Worm (Caenorhabditis elegans): ENCODE results near the gene T15B12.2.

Gene T15B12.2

DNA sequence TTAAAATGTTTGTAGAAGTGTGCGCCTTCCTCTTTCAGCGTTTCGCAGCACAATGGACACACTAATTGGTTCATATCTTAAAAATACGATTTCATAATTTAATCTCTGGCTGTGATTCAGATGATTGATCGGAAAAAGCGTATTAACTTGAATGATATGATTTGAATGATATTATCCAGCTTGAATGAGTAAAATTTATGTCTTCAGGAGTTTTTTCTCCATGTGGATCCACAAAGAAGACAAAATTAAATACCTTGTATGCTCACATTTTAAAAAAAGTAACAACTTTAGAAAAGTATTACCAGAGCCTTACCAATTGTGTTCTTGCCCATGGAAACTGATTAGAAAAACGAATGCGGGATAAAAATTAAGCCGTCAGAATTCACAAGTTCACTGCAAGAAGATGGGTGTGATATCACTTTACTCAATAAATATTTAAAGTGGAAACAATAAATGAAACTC, 28.3 kb downstream of the T15B12.2 start, which contains the start of gene ztf-8:
Gene ztf-8 (minus strand): TSS at position 76 of the 462 bp plus-strand sequence.
- TF ChIP-seq W03F9.2 (tag; optimal IDR thresholded peaks at IDR 0.05) (no peak), him-1 (tag; optimal IDR thresholded peaks at IDR 0.05) (no peak), dao-5 (tag; optimal IDR thresholded peaks at IDR 0.05) (no peak)

DNA sequence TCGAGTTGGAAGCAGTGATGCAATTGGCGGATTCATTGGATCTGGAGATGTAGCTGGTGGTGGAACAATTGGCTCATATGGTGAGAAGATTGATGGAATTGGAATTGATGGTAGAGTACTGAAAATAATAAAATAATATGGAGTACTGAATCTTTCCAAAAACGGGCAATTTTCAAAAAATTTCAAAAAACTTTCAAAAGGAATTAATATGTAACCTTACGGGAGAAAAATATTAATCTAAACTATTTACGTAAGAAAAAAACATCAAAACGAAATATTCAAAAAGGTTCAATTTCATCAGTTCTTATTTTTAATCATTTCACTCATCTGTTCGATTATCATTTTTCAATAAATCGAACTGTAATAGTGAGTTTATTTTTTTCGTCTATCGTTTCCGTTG, 31.9 kb downstream of the T15B12.2 start, which contains the start of gene ZC395.4:
Gene ZC395.4 (plus strand): TSS at position 301 of the 400 bp plus-strand sequence.
- TF ChIP-seq W03F9.2 (tag; optimal IDR thresholded peaks at IDR 0.05) (no peak), dao-5 (tag; optimal IDR thresholded peaks at IDR 0.05) (no peak), him-1 (tag; optimal IDR thresholded peaks at IDR 0.05) (no peak)

DNA sequence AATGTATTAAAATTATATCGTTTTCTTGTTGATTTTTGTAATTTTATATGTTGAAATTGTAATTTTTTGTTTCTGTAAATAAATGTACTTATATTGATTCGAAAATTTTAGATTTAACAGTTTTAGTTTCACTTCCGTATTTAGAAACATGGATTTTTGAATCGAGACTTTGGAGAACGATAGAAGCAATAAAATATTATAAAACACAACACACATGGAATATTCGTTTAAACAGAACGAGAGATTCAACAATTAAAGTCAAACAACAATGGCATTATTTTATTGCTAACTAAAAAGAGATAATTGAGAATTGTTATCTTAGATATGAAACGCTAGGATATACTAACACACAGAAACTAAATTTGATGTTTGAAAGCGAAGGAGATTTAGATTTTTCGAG, 33.2 kb downstream of the T15B12.2 start:
- no peak for TF ChIP-seq him-1 (tag; optimal IDR thresholded peaks at IDR 0.05)
- TF ChIP-seq W03F9.2 (tag; optimal IDR thresholded peaks at IDR 0.05): no peak
- TF ChIP-seq dao-5 (tag; optimal IDR thresholded peaks at IDR 0.05): no peak

DNA sequence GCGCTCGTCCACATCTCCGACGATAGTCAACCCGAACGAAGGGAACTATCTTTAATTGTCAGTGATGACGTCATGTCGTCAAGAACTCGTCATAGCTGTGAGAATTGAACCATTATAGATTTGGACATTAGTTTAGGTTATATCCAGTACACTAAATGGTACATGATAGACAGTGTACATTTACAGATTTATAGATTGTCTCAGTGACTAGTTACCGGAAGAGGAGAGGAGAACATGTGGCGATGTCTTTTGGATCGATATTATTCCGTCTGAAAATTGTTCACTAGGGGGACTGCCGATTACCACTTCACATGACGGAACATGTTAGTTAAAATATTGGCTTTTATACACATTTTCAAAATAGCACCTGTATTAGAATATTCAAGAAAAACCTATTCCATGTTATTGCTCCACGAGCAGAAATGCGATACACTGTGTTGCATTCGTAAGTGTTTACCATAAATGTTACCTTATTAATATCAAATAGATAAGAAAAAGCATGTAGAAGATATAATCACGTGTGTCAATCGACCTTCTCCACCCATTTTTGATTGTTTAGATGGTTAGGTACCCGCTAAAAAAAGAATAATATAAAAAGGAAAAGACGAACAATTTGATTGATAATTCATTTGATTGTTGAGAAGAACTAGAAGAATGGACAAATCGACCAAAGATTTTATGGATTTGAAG, 34.3 kb downstream of the T15B12.2 start, which contains the start of gene ZC395.5:
Gene ZC395.5 (plus strand): TSS at position 632 of the 690 bp plus-strand sequence.
- TF ChIP-seq W03F9.2 (tag; optimal IDR thresholded peaks at IDR 0.05) (no peak), him-1 (tag; optimal IDR thresholded peaks at IDR 0.05) (no peak), dao-5 (tag; optimal IDR thresholded peaks at IDR 0.05) (no peak)

DNA sequence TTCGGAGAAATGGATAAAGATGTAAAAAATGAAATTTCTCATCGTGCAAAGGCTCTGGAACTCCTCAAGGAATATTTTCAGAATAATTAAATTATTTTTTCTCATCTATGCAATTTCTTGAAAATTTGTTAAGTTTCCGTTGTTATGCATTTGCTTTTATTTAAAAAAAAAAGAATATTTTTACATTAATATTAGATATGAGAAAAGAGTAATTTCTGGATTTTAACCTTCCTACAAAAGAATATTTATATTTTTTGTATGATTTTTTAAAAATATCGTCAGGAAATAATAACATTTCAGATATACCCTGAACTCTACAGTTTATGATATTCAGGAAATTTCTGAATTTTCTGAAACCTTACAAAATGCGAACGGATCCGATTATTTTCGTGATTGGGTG, 36.9 kb downstream of the T15B12.2 start, which contains the start of gene gro-1:
Gene gro-1 (plus strand): TSS at position 301 of the 400 bp plus-strand sequence.
- TF ChIP-seq him-1 (tag; optimal IDR thresholded peaks at IDR 0.05) (no peak), dao-5 (tag; optimal IDR thresholded peaks at IDR 0.05) (no peak), W03F9.2 (tag; optimal IDR thresholded peaks at IDR 0.05) (no peak)

DNA sequence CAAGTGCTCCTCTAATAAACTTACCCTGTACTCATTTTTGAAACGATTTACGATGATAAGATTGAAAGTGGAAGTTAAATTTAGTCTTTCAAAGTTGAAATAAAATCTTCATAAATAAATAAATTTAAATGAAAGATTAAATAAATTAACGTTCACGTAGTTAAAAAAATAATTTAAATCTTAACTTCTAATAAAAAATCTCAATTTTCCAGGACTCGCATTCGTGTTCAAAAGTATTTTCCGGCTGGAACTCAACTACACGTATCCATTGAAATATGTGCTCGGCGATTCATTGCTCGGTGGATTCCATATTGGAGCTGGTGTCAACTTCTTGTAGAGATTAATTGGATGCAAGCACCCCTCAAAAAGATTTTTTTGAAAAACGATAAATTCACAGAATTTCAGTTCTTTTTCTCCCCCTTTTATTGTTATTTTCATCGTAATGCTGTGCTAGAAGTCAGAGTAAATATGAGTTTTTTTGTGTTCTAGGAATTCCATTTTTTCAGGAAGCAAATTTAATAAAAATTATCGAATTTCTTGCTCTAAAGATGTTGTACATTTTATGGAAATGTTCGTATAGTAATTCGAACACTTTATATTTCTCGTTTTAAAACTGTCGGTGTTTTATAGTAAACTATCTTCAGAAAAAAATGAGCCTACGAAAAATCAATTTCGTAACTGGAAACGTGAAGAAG, 38.2 kb downstream of the T15B12.2 start, which contains the start of the genes C34E10.9 and hap-1:
Gene C34E10.9 (minus strand): TSS at position 101 of the 695 bp plus-strand sequence.
Gene hap-1 (plus strand): TSS at position 645 of the 695 bp plus-strand sequence.
- TF ChIP-seq dao-5 (tag; optimal IDR thresholded peaks at IDR 0.05) (no peak), W03F9.2 (tag; optimal IDR thresholded peaks at IDR 0.05) (no peak), him-1 (tag; optimal IDR thresholded peaks at IDR 0.05) (no peak)

DNA sequence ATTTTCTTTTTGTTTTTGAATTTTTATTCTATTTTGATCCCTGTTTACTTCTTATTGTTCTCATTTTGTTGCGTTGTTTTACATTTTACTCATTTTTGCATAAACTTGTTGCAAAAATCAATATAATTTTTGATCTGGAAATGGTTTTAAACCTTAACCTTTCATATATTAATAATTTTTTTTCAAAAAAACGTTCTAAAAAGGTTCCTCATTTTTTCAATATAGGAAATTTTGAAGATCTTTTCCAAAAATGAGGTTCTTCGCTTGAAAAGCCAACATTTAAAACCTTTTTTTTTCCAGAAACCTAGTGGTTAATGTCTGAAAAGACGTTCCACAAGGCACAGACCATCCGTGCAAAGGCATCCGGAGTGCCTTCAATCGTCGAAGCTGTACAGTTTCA, 41.3 kb downstream of the T15B12.2 start, which contains the start of gene gop-3:
Gene gop-3 (plus strand): TSS at position 301 of the 400 bp plus-strand sequence.
- TF ChIP-seq W03F9.2 (tag; optimal IDR thresholded peaks at IDR 0.05) (no peak), him-1 (tag; optimal IDR thresholded peaks at IDR 0.05) (no peak), dao-5 (tag; optimal IDR thresholded peaks at IDR 0.05) (no peak)

DNA sequence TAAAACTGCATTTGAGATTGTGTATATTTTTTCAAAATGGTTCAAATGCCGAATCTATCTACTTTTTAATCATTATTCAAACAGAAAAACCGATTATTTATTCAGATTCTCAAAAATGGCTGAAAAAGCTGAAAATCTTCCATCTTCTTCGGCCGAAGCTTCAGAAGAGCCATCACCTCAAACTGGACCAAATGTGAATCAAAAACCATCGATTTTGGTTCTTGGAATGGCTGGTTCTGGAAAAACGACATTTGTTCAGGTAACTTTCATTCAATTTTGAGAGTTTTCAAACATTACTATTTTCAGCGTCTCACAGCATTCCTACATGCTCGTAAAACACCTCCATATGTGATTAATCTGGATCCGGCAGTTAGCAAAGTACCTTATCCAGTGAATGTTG, 42.8 kb downstream of the T15B12.2 start, which contains the start of gene gop-2:
Gene gop-2 (plus strand): TSS at position 106 of the 400 bp plus-strand sequence.
- TF ChIP-seq W03F9.2 (tag; optimal IDR thresholded peaks at IDR 0.05) (no peak), dao-5 (tag; optimal IDR thresholded peaks at IDR 0.05) (no peak), him-1 (tag; optimal IDR thresholded peaks at IDR 0.05) (no peak)

DNA sequence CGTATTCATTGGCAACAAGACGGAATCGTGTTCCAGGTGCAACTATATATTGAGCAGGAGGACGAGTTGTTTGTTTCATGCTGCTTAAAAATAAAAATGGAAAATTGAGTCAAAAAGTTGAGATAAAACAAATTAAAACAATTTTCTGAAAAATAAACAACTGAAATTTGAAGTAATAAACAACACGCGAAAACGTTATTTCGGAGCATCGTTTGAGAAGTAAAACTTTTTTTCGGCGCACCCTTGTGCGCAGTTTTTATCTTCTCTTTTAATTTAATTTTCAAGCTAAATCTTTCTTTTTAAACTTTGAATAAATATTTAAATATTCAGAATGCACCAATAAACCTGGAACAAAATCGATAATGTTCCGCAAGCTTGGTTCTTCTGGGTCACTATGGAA, 47.6 kb downstream of the T15B12.2 start, which contains the start of the genes sumv-1 and gop-1:
Gene sumv-1 (minus strand): TSS at position 80 of the 400 bp plus-strand sequence.
Gene gop-1 (plus strand): TSS at position 331 of the 400 bp plus-strand sequence.
- TF ChIP-seq dao-5 (tag; optimal IDR thresholded peaks at IDR 0.05): no peak
- no peak for TF ChIP-seq him-1 (tag; optimal IDR thresholded peaks at IDR 0.05)
- TF ChIP-seq W03F9.2 (tag; optimal IDR thresholded peaks at IDR 0.05): no peak

All from whole organism, L4/young adult.